Fruit fly (Drosophila melanogaster) ovary, adult (tissue): ENCODE results near the gene CG5853.
A peak's percentile ranks its signal among the peaks of the same experiment; 100 is the strongest.

Experiments used
- CG17801 ChIP-seq: fragments of 200-800 bp; optimal IDR thresholded peaks from 2 replicates; lab custom pipeline; 2019; ENCODE audit warnings: missing biosample characterization, mild to moderate bottlenecking, missing genetic modification characterization, moderate library complexity; ENCODE audit not compliant: partially characterized antibody

Gene CG5853

dm6 chr2L:9947265-9947664 lies at the start of gene CG5853:
CG5853 (minus strand) TSS chr2L:9947648.
- TF ChIP-seq CG17801 (GFP tag; lab: Kevin White, UChicago) = peak; percentile 66

dm6 chr2L:9996553-9996952 lies 49.1 kb upstream of the CG5853 start:
- TF ChIP-seq CG17801 (GFP tag; lab: Kevin White, UChicago) = no peak

- TF ChIP-seq CG17801 (GFP tag; lab: Kevin White, UChicago) = no peak
Measured at dm6 chr2L:9994382-9994781, 46.9 kb upstream of the CG5853 start.

dm6 chr2L:9989846-9990506 lies 42.5 kb upstream of the CG5853 start:
- no peak for TF ChIP-seq CG17801 (GFP tag; lab: Kevin White, UChicago)

dm6 chr2L:9989275-9989674 lies 41.8 kb upstream of the CG5853 start:
- no peak for TF ChIP-seq CG17801 (GFP tag; lab: Kevin White, UChicago)

dm6 chr2L:9988201-9988990 lies 40.9 kb upstream of the CG5853 start:
- no peak for TF ChIP-seq CG17801 (GFP tag; lab: Kevin White, UChicago)

dm6 chr2L:9986402-9987350 lies 39.2 kb upstream of the CG5853 start:
- TF ChIP-seq CG17801 (GFP tag; lab: Kevin White, UChicago) = peak; percentile 80

- no peak for TF ChIP-seq CG17801 (GFP tag; lab: Kevin White, UChicago)
Measured at dm6 chr2L:9984078-9984772, 36.8 kb upstream of the CG5853 start, which contains the start of gene bib. bib (plus strand) TSS chr2L:9984645.

dm6 chr2L:9982516-9982915 lies 35.1 kb upstream of the CG5853 start:
- no peak for TF ChIP-seq CG17801 (GFP tag; lab: Kevin White, UChicago)

dm6 chr2L:9981809-9982208 lies 34.4 kb upstream of the CG5853 start:
- no peak for TF ChIP-seq CG17801 (GFP tag; lab: Kevin White, UChicago)

dm6 chr2L:9972624-9973023 lies 25.2 kb upstream of the CG5853 start:
- no peak for TF ChIP-seq CG17801 (GFP tag; lab: Kevin White, UChicago)

dm6 chr2L:9968201-9968727 lies 20.8 kb upstream of the CG5853 start:
- TF ChIP-seq CG17801 (GFP tag; lab: Kevin White, UChicago) = no peak

- TF ChIP-seq CG17801 (GFP tag; lab: Kevin White, UChicago) = peak; percentile 93
Measured at dm6 chr2L:9966983-9967737, 19.7 kb upstream of the CG5853 start, which contains the start of the genes Dref and RpL13. Dref (minus strand) TSS chr2L:9967229. RpL13 (plus strand) TSS chr2L:9967313.
